Worm (Caenorhabditis elegans) whole organism, young adult: ENCODE data around the gene D1005.4.

Experiments used
- B0019.2 ChIP-seq: fragments of 200-800 bp; sonication (Bioruptor generic); conservative IDR thresholded peaks from 2 replicates; pipeline ENCODE4 v1.3.6; 2022; ENCODE audit warnings: missing genetic modification reagents, missing genetic modification characterization, missing compliant biosample characterization
- C17E4.6 ChIP-seq: fragments of 200-800 bp; sonication (Bioruptor generic); IDR thresholded peaks from 2 replicates; pipeline ENCODE4 v1.3.6; 2022; ENCODE audit warnings: missing genetic modification reagents, missing genetic modification characterization, missing compliant biosample characterization
- Y53G8AR.9 ChIP-seq: fragments of 200-800 bp; sonication (Bioruptor generic); conservative IDR thresholded peaks from 2 replicates; pipeline ENCODE4 v1.3.6; 2022; ENCODE audit warnings: missing genetic modification reagents, missing genetic modification characterization, missing compliant biosample characterization
- atf-7 ChIP-seq: sonication (generic microtip); optimal IDR thresholded peaks from 2 replicates; lab custom pipeline; 2017; ENCODE audit warnings: mild to moderate bottlenecking, missing genetic modification characterization, missing compliant biosample characterization
- athp-1 ChIP-seq: sonication (generic microtip); optimal IDR thresholded peaks from 2 replicates; lab custom pipeline; 2017; ENCODE audit warnings: mild to moderate bottlenecking, missing genetic modification characterization, missing compliant biosample characterization
- ceh-79 ChIP-seq: sonication (generic microtip); optimal IDR thresholded peaks from 2 replicates; lab custom pipeline; 2017; ENCODE audit warnings: mild to moderate bottlenecking, missing genetic modification characterization, missing compliant biosample characterization
- pha-4 ChIP-seq: fragments of 150-350 bp; sonication (generic microtip); optimal IDR thresholded peaks from 2 replicates; lab custom pipeline; 2014; ENCODE audit warnings: missing biosample characterization, missing genetic modification reagents, missing genetic modification characterization
- repo-1 ChIP-seq: sonication (generic microtip); optimal IDR thresholded peaks from 2 replicates; lab custom pipeline; 2017; ENCODE audit warnings: mild to moderate bottlenecking, missing genetic modification characterization, missing compliant biosample characterization
- tlf-1 ChIP-seq: fragments of 200-800 bp; sonication (Bioruptor generic); optimal IDR thresholded peaks from 2 replicates; lab custom pipeline; 2018; ENCODE audit warnings: mild to moderate bottlenecking, missing genetic modification characterization, missing compliant biosample characterization
- zfh-2 ChIP-seq: fragments of 200-800 bp; sonication (Bioruptor generic); conservative IDR thresholded peaks from 2 replicates; pipeline ENCODE4 v1.3.6; 2022; ENCODE audit warnings: missing genetic modification reagents, missing genetic modification characterization, missing compliant biosample characterization
- ztf-3 ChIP-seq: fragments of 200-800 bp; sonication (Bioruptor generic); optimal IDR thresholded peaks from 2 replicates; lab custom pipeline; 2018; ENCODE audit warnings: mild to moderate bottlenecking, missing genetic modification characterization, missing compliant biosample characterization

ce11 chrX:1527338-1527737, 41.7 kb upstream of the D1005.4 start:
- no peak for TF ChIP-seq tlf-1
- TF ChIP-seq atf-7 (tag; lab: Kevin White, UChicago): no peak
- no peak for TF ChIP-seq pha-4 (tag; lab: Kevin White, UChicago)
- no peak for TF ChIP-seq athp-1 (tag; lab: Kevin White, UChicago)
- no peak for TF ChIP-seq Y53G8AR.9 (GFP tag; lab: Robert Waterston, UW)
- no peak for TF ChIP-seq zfh-2 (GFP tag; lab: Robert Waterston, UW)
- TF ChIP-seq B0019.2 (GFP tag; lab: Robert Waterston, UW): no peak
- TF ChIP-seq ztf-3 (GFP tag; lab: Kevin White, UChicago): no peak
- TF ChIP-seq ceh-79 (tag; lab: Kevin White, UChicago): no peak
- no peak for TF ChIP-seq repo-1
- TF ChIP-seq C17E4.6 (GFP tag; lab: Robert Waterston, UW): no peak
